Worm (Caenorhabditis elegans) whole organism, L4 larva: Measurements from ENCODE around the gene aex-3.

Experiments
- D1046.2 ChIP-seq: fragments of 200-800 bp; sonication (Bioruptor generic); IDR thresholded peaks from 2 replicates; pipeline ENCODE4 v1.3.6; 2022; ENCODE audit warnings: missing genetic modification characterization, missing compliant biosample characterization
- T26A8.4 ChIP-seq: fragments of 200-800 bp; sonication (Bioruptor generic); IDR thresholded peaks from 2 replicates; pipeline ENCODE4 v1.3.6; 2022; ENCODE audit warnings: missing genetic modification characterization, missing compliant biosample characterization
- ZK546.5 ChIP-seq, 2 experiments: sonication (generic microtip); optimal IDR thresholded peaks; 2 replicates each; lab custom pipeline; 2017; ENCODE audit warnings: missing biosample characterization in 2 of 2, missing genetic modification characterization in 2 of 2
- aha-1 ChIP-seq: fragments of 150-350 bp; peaks from one replicate; lab custom pipeline; 2014; ENCODE audit warnings: missing biosample characterization, missing genetic modification characterization
- ceh-44 ChIP-seq: fragments of 200-800 bp; sonication (Bioruptor generic); IDR thresholded peaks from 2 replicates; pipeline ENCODE4 v1.3.6; 2022; ENCODE audit warnings: missing genetic modification reagents, missing genetic modification characterization, missing compliant biosample characterization
- ceh-82 ChIP-seq: sonication (generic microtip); optimal IDR thresholded peaks from 2 replicates; lab custom pipeline; 2017; ENCODE audit warnings: missing biosample characterization, missing genetic modification characterization
- dve-1 ChIP-seq: sonication (generic microtip); optimal IDR thresholded peaks from 2 replicates; lab custom pipeline; 2017; ENCODE audit warnings: antibody characterized with exemption, mild to moderate bottlenecking, missing genetic modification characterization, missing compliant biosample characterization; ENCODE audit not compliant: insufficient read depth
- egl-43 ChIP-seq: fragments of 200-800 bp; sonication (Bioruptor generic); IDR thresholded peaks from 2 replicates; pipeline ENCODE4 v1.3.6; 2022; ENCODE audit warnings: missing genetic modification reagents, missing genetic modification characterization, missing compliant biosample characterization
- fkh-10 ChIP-seq: fragments of 150-350 bp; optimal IDR thresholded peaks from 2 replicates; lab custom pipeline; 2014; ENCODE audit warnings: missing biosample characterization, missing genetic modification reagents, missing genetic modification characterization
- hlh-11 ChIP-seq: fragments of 200-800 bp; sonication (Bioruptor generic); optimal IDR thresholded peaks from 2 replicates; lab custom pipeline; 2018; ENCODE audit warnings: mild to moderate bottlenecking, missing genetic modification characterization, missing compliant biosample characterization
- hlh-30 ChIP-seq: sonication (generic microtip); optimal IDR thresholded peaks from 2 replicates; lab custom pipeline; 2017; ENCODE audit warnings: antibody characterized with exemption, mild to moderate bottlenecking, missing genetic modification characterization, missing compliant biosample characterization; ENCODE audit not compliant: insufficient read depth
- hmg-1.1 ChIP-seq: fragments of 200-800 bp; sonication (Bioruptor generic); IDR thresholded peaks from 2 replicates; pipeline ENCODE4 v1.3.6; 2022; ENCODE audit warnings: missing genetic modification reagents, missing genetic modification characterization, missing compliant biosample characterization
- lim-7 ChIP-seq: fragments of 200-800 bp; sonication (Bioruptor generic); IDR thresholded peaks from 2 replicates; pipeline ENCODE4 v1.3.6; 2022; ENCODE audit warnings: missing genetic modification characterization, missing compliant biosample characterization
- lin-1 ChIP-seq: fragments of 200-800 bp; sonication (Bioruptor generic); IDR thresholded peaks from 2 replicates; pipeline ENCODE4 v1.3.6; 2022; ENCODE audit warnings: missing genetic modification reagents, missing genetic modification characterization, missing compliant biosample characterization
- lin-29 ChIP-seq: fragments of 200-800 bp; sonication (Bioruptor generic); IDR thresholded peaks from 2 replicates; pipeline ENCODE4 v1.3.6; 2022; ENCODE audit warnings: missing genetic modification reagents, missing genetic modification characterization, missing compliant biosample characterization
- lsy-2 ChIP-seq, 2 experiments: fragments of 150-350 bp in 1 of 2; sonication (generic microtip) in 1 of 2; optimal IDR thresholded peaks; 2 replicates each; lab custom pipeline; 2014 to 2017; ENCODE audit warnings: missing biosample characterization in 2 of 2, missing genetic modification characterization in 2 of 2
- madf-5 ChIP-seq, 2 experiments: fragments of 200-800 bp; sonication (Bioruptor generic); IDR thresholded peaks; 2 replicates each; pipeline ENCODE4 v1.3.6; 2022; ENCODE audit warnings: missing compliant biosample characterization in 2 of 2, missing genetic modification characterization in 2 of 2
- madf-9 ChIP-seq: fragments of 200-800 bp; sonication (Bioruptor generic); conservative IDR thresholded peaks from 2 replicates; pipeline ENCODE4 v1.3.6; 2022; ENCODE audit warnings: missing genetic modification reagents, missing genetic modification characterization, missing compliant biosample characterization
- mdl-1 ChIP-seq, 2 experiments: fragments of 150-350 bp in 1 of 2; sonication (generic microtip) in 1 of 2; optimal IDR thresholded peaks; 2 replicates each; lab custom pipeline; 2014 to 2017; ENCODE audit warnings: missing biosample characterization in 2 of 2, missing genetic modification characterization in 2 of 2
- mep-1 ChIP-seq: fragments of 150-350 bp; sonication (generic microtip); optimal IDR thresholded peaks from 3 replicates; lab custom pipeline; 2014; ENCODE audit warnings: missing biosample characterization, missing genetic modification characterization
- mes-2 ChIP-seq: sonication (generic microtip); optimal IDR thresholded peaks from 2 replicates; lab custom pipeline; 2016; ENCODE audit warnings: missing genotype, mild to moderate bottlenecking, missing genetic modification characterization, missing compliant biosample characterization; ENCODE audit not compliant: poor library complexity, severe bottlenecking
- mxl-2 ChIP-seq: fragments of 200-800 bp; sonication (Bioruptor generic); conservative IDR thresholded peaks from 2 replicates; pipeline ENCODE4 v1.3.6; 2022; ENCODE audit warnings: missing genetic modification reagents, missing genetic modification characterization, missing compliant biosample characterization
- mxl-3 ChIP-seq: fragments of 200-800 bp; sonication (Bioruptor generic); optimal IDR thresholded peaks from 2 replicates; lab custom pipeline; 2018; ENCODE audit warnings: mild to moderate bottlenecking, missing genetic modification characterization, missing compliant biosample characterization
- nhr-10 ChIP-seq: fragments of 150-350 bp; optimal IDR thresholded peaks from 2 replicates; lab custom pipeline; 2014; ENCODE audit warnings: missing biosample characterization, missing genetic modification characterization
- nhr-102 ChIP-seq: sonication (generic microtip); optimal IDR thresholded peaks from 2 replicates; lab custom pipeline; 2016; ENCODE audit warnings: mild to moderate bottlenecking, missing genetic modification characterization, moderate library complexity, missing compliant biosample characterization
- nhr-6 ChIP-seq: fragments of 150-350 bp; optimal IDR thresholded peaks from 2 replicates; lab custom pipeline; 2014; ENCODE audit warnings: missing biosample characterization, missing genetic modification characterization
- rbr-2 ChIP-seq: sonication (generic microtip); optimal IDR thresholded peaks from 2 replicates; lab custom pipeline; 2016; ENCODE audit warnings: missing genotype, missing genetic modification characterization, missing compliant biosample characterization
- set-16 ChIP-seq: fragments of 200-800 bp; sonication (Bioruptor generic); IDR thresholded peaks from 2 replicates; pipeline ENCODE4 v1.3.6; 2022; ENCODE audit warnings: missing genetic modification reagents, missing genetic modification characterization, missing compliant biosample characterization
- snpc-1.2 ChIP-seq: fragments of 200-800 bp; sonication (Bioruptor generic); IDR thresholded peaks from 2 replicates; pipeline ENCODE4 v1.3.6; 2022; ENCODE audit warnings: missing genetic modification reagents, missing genetic modification characterization, missing compliant biosample characterization
- spr-1 ChIP-seq: sonication (generic microtip); optimal IDR thresholded peaks from 2 replicates; lab custom pipeline; 2016; ENCODE audit warnings: mild to moderate bottlenecking, missing genetic modification characterization, missing compliant biosample characterization
- tra-1 ChIP-seq: fragments of 200-800 bp; sonication (Bioruptor generic); IDR thresholded peaks from 2 replicates; pipeline ENCODE4 v1.3.6; 2022; ENCODE audit warnings: missing genetic modification reagents, missing genetic modification characterization, missing compliant biosample characterization
- unc-130 ChIP-seq: sonication (generic microtip); optimal IDR thresholded peaks from 2 replicates; lab custom pipeline; 2016; ENCODE audit warnings: missing genetic modification reagents, missing genetic modification characterization, missing compliant biosample characterization
- unc-39 ChIP-seq: sonication (generic microtip); optimal IDR thresholded peaks from 2 replicates; lab custom pipeline; 2017; ENCODE audit warnings: missing biosample characterization, missing genetic modification characterization
- unc-62 ChIP-seq, 3 experiments: fragments of 150-350 bp in 1 of 3; sonication (generic microtip); optimal IDR thresholded peaks in 2 of 3; peaks in 1 of 3; 1 replicate in 1 of 3; 2 replicates in 2 of 3; lab custom pipeline; 2014 to 2017; ENCODE audit warnings: missing biosample characterization in 3 of 3, missing genetic modification characterization in 3 of 3, missing genetic modification reagents in 3 of 3, missing genotype in 1 of 3
- zip-11 ChIP-seq: fragments of 200-800 bp; sonication (Bioruptor generic); IDR thresholded peaks from 2 replicates; pipeline ENCODE4 v1.3.6; 2022; ENCODE audit warnings: missing genetic modification characterization, missing compliant biosample characterization
- ztf-11 ChIP-seq: fragments of 150-350 bp; optimal IDR thresholded peaks from 2 replicates; lab custom pipeline; 2014; ENCODE audit warnings: missing biosample characterization, missing genetic modification characterization

The aex-3 gene

DNA sequence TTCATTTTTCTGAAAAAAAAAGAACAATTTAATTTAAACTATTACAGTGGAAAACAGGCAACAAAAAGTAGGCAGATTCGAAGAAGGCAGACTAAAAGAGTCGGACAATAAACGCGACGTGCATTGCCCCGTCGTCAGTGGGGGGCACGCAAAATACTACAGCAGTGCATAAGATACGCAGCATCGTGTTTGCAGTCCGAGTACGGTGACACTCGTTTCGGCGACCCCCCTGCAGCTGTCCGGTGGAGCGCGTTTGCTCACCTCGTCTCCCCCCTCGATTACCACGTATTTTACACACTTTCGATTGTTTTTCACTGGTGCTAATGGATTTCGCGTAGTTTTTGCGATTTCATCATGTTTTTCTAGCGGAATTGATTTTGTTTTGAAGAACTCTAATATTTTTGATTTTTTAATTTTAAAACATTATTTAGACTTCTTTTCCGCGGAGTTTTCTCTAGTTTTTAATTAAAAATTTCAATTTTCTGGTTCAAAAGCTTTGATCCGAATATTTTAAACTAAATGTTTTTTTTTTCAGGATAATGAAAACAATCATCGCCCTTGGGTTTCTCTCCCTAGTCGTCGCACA lies 8.6 kb upstream of the aex-3 start, which contains the start of the genes trap-2 and ile-2 (continued):
- TF ChIP-seq D1046.2 (GFP tag; lab: Robert Waterston, UW) (peak; percentile 99), lin-29 (GFP tag; lab: Robert Waterston, UW) (peak; percentile 77), spr-1 (peak; percentile 92), mes-2 (peak; percentile 94), zip-11 (GFP tag; lab: Robert Waterston, UW) (no peak), mxl-2 (no peak), madf-9 (GFP tag; lab: Robert Waterston, UW) (peak; percentile 71), snpc-1.2 (GFP tag; lab: Robert Waterston, UW) (peak; percentile 47; the same call in 1 of the 2 replicates), egl-43 (GFP tag; lab: Robert Waterston, UW) (peak; percentile 91), unc-130 (GFP tag; lab: Kevin White, UChicago) (no peak), T26A8.4 (GFP tag; lab: Robert Waterston, UW) (peak; percentile 89)
- TF ChIP-seq, all 104 proteins: peak for 65

DNA sequence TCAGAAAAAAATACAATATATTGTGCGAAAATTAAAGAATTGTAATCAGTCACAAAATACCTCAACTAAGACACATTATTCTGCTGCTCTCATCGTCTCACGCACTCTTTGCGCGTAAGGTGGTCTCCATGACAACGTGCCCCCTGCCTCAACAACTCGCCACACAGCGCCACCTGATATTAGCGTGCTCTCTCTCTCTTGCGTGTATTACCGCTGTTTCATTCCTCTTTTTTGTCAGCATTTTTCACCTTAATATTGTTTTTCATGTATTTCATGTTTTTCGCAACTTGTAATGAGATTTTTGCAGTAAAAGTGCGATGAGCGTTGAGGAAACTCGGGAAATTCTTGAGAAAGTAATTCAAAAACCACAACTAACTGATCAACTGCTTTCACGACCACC lies 3.9 kb upstream of the aex-3 start, which contains the start of gene dyf-11:
Gene dyf-11 (plus strand): TSS at position 301 of the 400 bp plus-strand sequence.
- TF ChIP-seq egl-43 (GFP tag; lab: Robert Waterston, UW) (no peak), aha-1 (peak; percentile 39)

DNA sequence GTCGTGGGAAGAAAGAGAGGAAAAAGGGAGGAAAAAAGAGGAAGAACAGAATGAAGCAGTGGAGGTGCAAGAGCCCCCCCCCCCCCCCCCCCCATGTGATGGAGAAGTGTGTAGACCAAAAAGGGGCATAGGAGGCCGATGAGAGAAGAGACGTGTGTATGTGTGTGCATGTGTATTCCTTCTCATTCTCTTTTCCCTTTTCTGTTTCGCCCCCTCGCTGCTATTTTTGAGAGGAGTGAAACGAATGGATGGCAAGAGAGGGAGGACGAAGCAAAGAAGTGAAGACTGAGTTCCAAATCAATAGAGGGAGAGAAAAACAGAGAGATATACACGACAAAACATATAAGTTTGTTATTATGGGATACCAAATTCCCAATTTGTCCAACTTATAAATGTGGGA lies 1.0 kb upstream of the aex-3 start:
- no peak for TF ChIP-seq unc-39 (tag; lab: Kevin White, UChicago)
- no peak for TF ChIP-seq madf-5 (GFP tag; IDR thresholded peaks at IDR 0.05; lab: Robert Waterston, UW)
- no peak for TF ChIP-seq ztf-11 (tag; lab: Kevin White, UChicago)
- peak in 1 of 2 experiments; percentile 44 for TF ChIP-seq mdl-1 (tag; optimal IDR thresholded peaks at IDR 0.05; lab: Kevin White, UChicago)
- TF ChIP-seq hlh-30 (tag; lab: Kevin White, UChicago): peak; percentile 39
- TF ChIP-seq zip-11 (GFP tag; lab: Robert Waterston, UW): no peak
- peak; percentile 98 for TF ChIP-seq aha-1
- TF ChIP-seq lsy-2 (tag; optimal IDR thresholded peaks at IDR 0.05; lab: Kevin White, UChicago): peak in 1 of 2 experiments; percentile 50
- TF ChIP-seq hlh-11 (tag; lab: Kevin White, UChicago): peak; percentile 32
- peak; percentile 10 for TF ChIP-seq rbr-2 (tag; lab: Kevin White, UChicago)
- TF ChIP-seq mep-1 (tag; lab: Kevin White, UChicago): peak; percentile 44
- TF ChIP-seq hmg-1.1 (GFP tag; lab: Robert Waterston, UW): 0 out of 2 replicates have a peak, but pooled peaks have one; percentile 37
- peak; percentile 26 for TF ChIP-seq dve-1 (tag; lab: Kevin White, UChicago)
- TF ChIP-seq fkh-10 (GFP tag; lab: Kevin White, UChicago): peak; percentile 14
- TF ChIP-seq ceh-44: no peak
- peak; percentile 19 for TF ChIP-seq mxl-3 (GFP tag; lab: Kevin White, UChicago)
- peak; percentile 54 for TF ChIP-seq set-16 (GFP tag; lab: Robert Waterston, UW)
- peak; percentile 25 for TF ChIP-seq mes-2
- no peak for TF ChIP-seq ZK546.5 (tag; optimal IDR thresholded peaks at IDR 0.05; lab: Kevin White, UChicago)
- peak; percentile 12 for TF ChIP-seq nhr-6 (tag; lab: Kevin White, UChicago)
- TF ChIP-seq tra-1 (GFP tag; lab: Robert Waterston, UW): no peak

DNA sequence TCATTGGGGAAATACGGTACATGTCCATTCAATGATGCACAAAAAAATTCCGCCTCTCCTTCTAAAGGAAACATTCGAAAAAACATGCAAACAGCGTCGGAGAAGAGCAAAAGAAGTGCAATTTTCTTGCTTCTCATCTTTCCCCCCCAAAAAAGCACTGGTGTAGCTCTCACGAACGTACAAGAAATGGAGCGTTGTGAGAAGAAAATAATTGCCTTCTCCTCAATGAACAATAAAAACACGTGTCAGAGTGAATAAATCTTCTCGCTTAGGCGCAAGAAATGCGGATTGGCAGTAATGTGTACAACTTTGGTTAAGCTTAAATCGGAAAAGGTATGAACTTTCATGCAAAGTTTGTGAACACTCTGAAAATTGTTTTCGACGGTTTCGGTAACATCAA lies 11.2 kb downstream of the aex-3 start:
- TF ChIP-seq aha-1: peak; percentile 88
- no peak for TF ChIP-seq mdl-1 (tag; optimal IDR thresholded peaks at IDR 0.05; lab: Kevin White, UChicago)
- no peak for TF ChIP-seq lim-7 (GFP tag; lab: Robert Waterston, UW)
- no peak for TF ChIP-seq spr-1
- peak in 1 of 2 experiments; percentile 57 for TF ChIP-seq unc-62 (GFP tag; optimal IDR thresholded peaks at IDR 0.05 in 1 of 2; lab: Kevin White, UChicago)
- TF ChIP-seq unc-62 (tag; optimal IDR thresholded peaks at IDR 0.05; lab: Kevin White, UChicago): no peak
- TF ChIP-seq lin-1 (GFP tag; lab: Robert Waterston, UW): no peak
- no peak for TF ChIP-seq ceh-82 (tag; lab: Kevin White, UChicago)
- no peak for TF ChIP-seq nhr-102 (tag; lab: Kevin White, UChicago)
- no peak for TF ChIP-seq nhr-10 (tag; lab: Kevin White, UChicago)
- TF ChIP-seq T26A8.4 (GFP tag; lab: Robert Waterston, UW): no peak
- TF ChIP-seq, all 104 proteins: peak for 2
